Worm (Caenorhabditis elegans) whole organism, young adult: ENCODE data around the gene sri-30.

Experiments used
- B0019.2 ChIP-seq: fragments of 200-800 bp; sonication (Bioruptor generic); conservative IDR thresholded peaks from 2 replicates; pipeline ENCODE4 v1.3.6; 2022; ENCODE audit warnings: missing genetic modification reagents, missing genetic modification characterization, missing compliant biosample characterization
- B0035.1 ChIP-seq: sonication (generic microtip); optimal IDR thresholded peaks from 2 replicates; lab custom pipeline; 2016; ENCODE audit warnings: missing genetic modification characterization, mild to moderate bottlenecking, missing compliant biosample characterization, missing genotype, missing genetic modification reagents
- C17E4.6 ChIP-seq: fragments of 200-800 bp; sonication (Bioruptor generic); IDR thresholded peaks from 2 replicates; pipeline ENCODE4 v1.3.6; 2022; ENCODE audit warnings: missing genetic modification reagents, missing genetic modification characterization, missing compliant biosample characterization
- F57C9.4 ChIP-seq: sonication (generic microtip); optimal IDR thresholded peaks from 2 replicates; lab custom pipeline; 2017; ENCODE audit warnings: mild to moderate bottlenecking, missing genetic modification characterization, missing compliant biosample characterization
- Y67H2A.10 ChIP-seq: fragments of 200-800 bp; sonication (Bioruptor generic); conservative IDR thresholded peaks from 2 replicates; pipeline ENCODE4 v1.3.6; 2022; ENCODE audit warnings: missing genetic modification reagents, missing genetic modification characterization, missing compliant biosample characterization
- ZK185.1 ChIP-seq: sonication (generic microtip); optimal IDR thresholded peaks from 2 replicates; lab custom pipeline; 2016; ENCODE audit warnings: mild to moderate bottlenecking, missing genetic modification characterization, missing compliant biosample characterization; ENCODE audit not compliant: poor library complexity, severe bottlenecking
- attf-6 ChIP-seq: fragments of 200-800 bp; sonication (Bioruptor generic); IDR thresholded peaks from 2 replicates; pipeline ENCODE4 v1.3.6; 2022; ENCODE audit warnings: missing genetic modification reagents, missing genetic modification characterization, missing compliant biosample characterization
- ccch-3 ChIP-seq: fragments of 200-800 bp; sonication (Bioruptor generic); optimal IDR thresholded peaks from 2 replicates; lab custom pipeline; 2018; ENCODE audit warnings: mild to moderate bottlenecking, missing genetic modification characterization, missing compliant biosample characterization
- ceh-100 ChIP-seq: fragments of 200-800 bp; sonication (Bioruptor generic); IDR thresholded peaks from 2 replicates; pipeline ENCODE4 v1.3.6; 2022; ENCODE audit warnings: missing genetic modification reagents, missing genetic modification characterization, missing compliant biosample characterization
- die-1 ChIP-seq: sonication (generic microtip); optimal IDR thresholded peaks from 2 replicates; lab custom pipeline; 2016; ENCODE audit warnings: missing genotype, mild to moderate bottlenecking, missing genetic modification characterization, missing compliant biosample characterization
- dpl-1 ChIP-seq: fragments of 150-350 bp; optimal IDR thresholded peaks from 2 replicates; lab custom pipeline; 2014; ENCODE audit warnings: missing biosample characterization, missing genetic modification reagents, missing genetic modification characterization
- egrh-3 ChIP-seq: fragments of 200-800 bp; sonication (Bioruptor generic); IDR thresholded peaks from 2 replicates; pipeline ENCODE4 v1.3.6; 2022; ENCODE audit warnings: missing genetic modification reagents, missing genetic modification characterization, missing compliant biosample characterization
- ets-4 ChIP-seq: fragments of 200-800 bp; sonication (Bioruptor generic); optimal IDR thresholded peaks from 2 replicates; lab custom pipeline; 2018; ENCODE audit warnings: mild to moderate bottlenecking, missing genetic modification characterization, missing compliant biosample characterization
- fkh-3 ChIP-seq: sonication (generic microtip); optimal IDR thresholded peaks from 2 replicates; lab custom pipeline; 2016; ENCODE audit warnings: mild to moderate bottlenecking, missing genetic modification characterization, missing compliant biosample characterization
- hsf-1 ChIP-seq: fragments of 200-800 bp; sonication (Bioruptor generic); IDR thresholded peaks from 2 replicates; pipeline ENCODE4 v1.3.6; 2022; ENCODE audit warnings: missing genetic modification reagents, missing genetic modification characterization, missing compliant biosample characterization
- let-526 ChIP-seq: fragments of 200-800 bp; sonication (Bioruptor generic); IDR thresholded peaks from 2 replicates; pipeline ENCODE4 v1.3.6; 2022; ENCODE audit warnings: missing genetic modification reagents, missing genetic modification characterization, missing compliant biosample characterization
- lin-26 ChIP-seq: fragments of 200-800 bp; sonication (Bioruptor generic); IDR thresholded peaks from 2 replicates; pipeline ENCODE4 v1.3.6; 2022; ENCODE audit warnings: missing genetic modification reagents, missing genetic modification characterization, missing compliant biosample characterization
- lin-35 ChIP-seq, 3 experiments: fragments of 150-350 bp in 2 of 3; sonication (generic microtip) in 1 of 3; optimal IDR thresholded peaks; 2 replicates each; lab custom pipeline; 2014 to 2018; ENCODE audit warnings: missing biosample characterization in 3 of 3, missing genetic modification characterization in 3 of 3, missing genetic modification reagents in 3 of 3
- lin-40 ChIP-seq: sonication (generic microtip); optimal IDR thresholded peaks from 2 replicates; lab custom pipeline; 2016; ENCODE audit warnings: missing genetic modification characterization, mild to moderate bottlenecking, missing compliant biosample characterization, missing genotype, missing genetic modification reagents
- lin-54 ChIP-seq: fragments of 200-800 bp; sonication (Bioruptor generic); optimal IDR thresholded peaks from 2 replicates; lab custom pipeline; 2018; ENCODE audit warnings: mild to moderate bottlenecking, missing genetic modification characterization, missing compliant biosample characterization
- lsl-1 ChIP-seq: fragments of 200-800 bp; sonication (Bioruptor generic); optimal IDR thresholded peaks from 2 replicates; lab custom pipeline; 2018; ENCODE audit warnings: mild to moderate bottlenecking, missing genetic modification characterization, moderate library complexity, missing compliant biosample characterization
- madf-10 ChIP-seq: sonication (generic microtip); optimal IDR thresholded peaks from 2 replicates; lab custom pipeline; 2016; ENCODE audit warnings: mild to moderate bottlenecking, missing genetic modification characterization, missing compliant biosample characterization
- madf-3 ChIP-seq: fragments of 200-800 bp; sonication (Bioruptor generic); IDR thresholded peaks from 2 replicates; pipeline ENCODE4 v1.3.6; 2022; ENCODE audit warnings: missing genetic modification reagents, missing genetic modification characterization, missing compliant biosample characterization
- madf-8 ChIP-seq: fragments of 200-800 bp; sonication (Bioruptor generic); conservative IDR thresholded peaks from 2 replicates; pipeline ENCODE4 v1.3.6; 2022; ENCODE audit warnings: missing genetic modification reagents, missing genetic modification characterization, missing compliant biosample characterization
- mcd-1 ChIP-seq: fragments of 200-800 bp; sonication (Bioruptor generic); IDR thresholded peaks from 2 replicates; pipeline ENCODE4 v1.3.6; 2022; ENCODE audit warnings: missing genetic modification reagents, missing genetic modification characterization, missing compliant biosample characterization
- mxl-1 ChIP-seq: sonication (generic microtip); optimal IDR thresholded peaks from 2 replicates; lab custom pipeline; 2016; ENCODE audit warnings: missing genetic modification characterization, missing compliant biosample characterization
- nhr-80 ChIP-seq: sonication (generic microtip); optimal IDR thresholded peaks from 2 replicates; lab custom pipeline; 2016; ENCODE audit warnings: missing genetic modification characterization, missing compliant biosample characterization
- rcor-1 ChIP-seq: fragments of 200-800 bp; sonication (Bioruptor generic); IDR thresholded peaks from 2 replicates; pipeline ENCODE4 v1.3.6; 2022; ENCODE audit warnings: missing genetic modification reagents, missing genetic modification characterization, missing compliant biosample characterization
- repo-1 ChIP-seq: sonication (generic microtip); optimal IDR thresholded peaks from 2 replicates; lab custom pipeline; 2017; ENCODE audit warnings: mild to moderate bottlenecking, missing genetic modification characterization, missing compliant biosample characterization
- rpc-1 ChIP-seq, 2 experiments: fragments of 150-350 bp in 1 of 2; sonication (generic microtip) in 1 of 2; optimal IDR thresholded peaks; 2 replicates each; lab custom pipeline; 2014 to 2018; ENCODE audit warnings: missing biosample characterization in 1 of 2, missing genetic modification characterization in 1 of 2, missing genetic modification reagents in 1 of 2, missing genotype in 1 of 2
- sea-2 ChIP-seq: fragments of 200-800 bp; sonication (Bioruptor generic); IDR thresholded peaks from 2 replicates; pipeline ENCODE4 v1.3.6; 2022; ENCODE audit warnings: missing genetic modification characterization, missing compliant biosample characterization
- snpc-3.4 ChIP-seq: sonication (generic microtip); optimal IDR thresholded peaks from 2 replicates; lab custom pipeline; 2017; ENCODE audit warnings: missing genetic modification characterization, mild to moderate bottlenecking, missing compliant biosample characterization, antibody characterized with exemption, moderate library complexity, missing genotype, missing genetic modification reagents
- sptf-2 ChIP-seq: fragments of 200-800 bp; sonication (Bioruptor generic); optimal IDR thresholded peaks from 2 replicates; lab custom pipeline; 2018; ENCODE audit warnings: mild to moderate bottlenecking, missing genetic modification characterization, missing compliant biosample characterization
- unc-62 ChIP-seq: fragments of 150-350 bp; optimal IDR thresholded peaks from 2 replicates; lab custom pipeline; 2014; ENCODE audit warnings: missing biosample characterization, missing genetic modification reagents, missing genetic modification characterization
- ztf-25 ChIP-seq: fragments of 200-800 bp; sonication (Bioruptor generic); IDR thresholded peaks from 2 replicates; pipeline ENCODE4 v1.3.6; 2022; ENCODE audit warnings: missing genetic modification reagents, missing genetic modification characterization, missing compliant biosample characterization
- ztf-26 ChIP-seq: sonication (generic microtip); optimal IDR thresholded peaks from 2 replicates; lab custom pipeline; 2017; ENCODE audit warnings: missing genetic modification characterization, missing compliant biosample characterization

Gene sri-30

DNA sequence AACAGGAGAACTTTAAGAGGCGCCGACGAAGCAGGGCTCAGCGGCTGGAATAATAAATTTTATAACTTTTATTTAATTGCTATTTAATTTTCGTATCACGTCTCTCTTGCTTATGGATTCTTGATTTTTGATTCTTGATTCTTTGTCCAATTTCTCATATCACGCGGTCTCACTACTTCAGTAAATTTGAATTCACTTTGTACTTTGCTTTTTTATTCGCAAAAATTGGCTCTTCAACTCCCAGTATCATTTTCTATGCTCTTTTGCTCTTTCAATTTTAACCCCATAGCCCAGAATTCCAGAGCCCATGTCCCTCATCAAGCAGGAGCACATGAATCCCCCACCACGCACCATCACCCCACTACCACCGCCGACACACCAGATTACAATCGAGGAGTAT is 43.8 kb upstream of the sri-30 start, which contains the start of gene lido-10:
TSS of gene lido-10 (plus strand) at position 301 of the 400 bp plus-strand sequence.
- TF ChIP-seq attf-6 (GFP tag; lab: Robert Waterston, UW) (no peak), ets-4 (no peak), B0019.2 (GFP tag; lab: Robert Waterston, UW) (no peak), lin-40 (tag; lab: Kevin White, UChicago) (no peak), lsl-1 (GFP tag; lab: Kevin White, UChicago) (no peak)

DNA sequence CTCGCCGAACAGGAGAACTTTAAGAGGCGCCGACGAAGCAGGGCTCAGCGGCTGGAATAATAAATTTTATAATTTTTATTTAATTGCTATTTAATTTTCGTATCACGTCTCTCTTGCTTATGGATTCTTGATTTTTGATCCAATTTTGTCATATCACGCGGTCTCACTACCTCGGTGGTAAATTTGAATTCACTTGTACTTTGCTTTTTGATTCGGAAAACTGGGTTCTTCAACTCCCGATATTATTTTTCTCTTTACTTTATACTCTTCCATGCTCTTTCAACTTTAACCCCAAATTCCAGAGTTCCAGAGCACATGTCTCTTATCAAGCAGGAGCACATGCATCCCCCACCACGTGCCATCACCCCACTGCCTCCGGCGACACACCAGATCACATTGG is 42.3 kb upstream of the sri-30 start, which contains the start of gene lido-11:
TSS of gene lido-11 (plus strand) at position 301 of the 400 bp plus-strand sequence.
- TF ChIP-seq madf-3 (GFP tag; lab: Robert Waterston, UW) (no peak), sptf-2 (GFP tag; lab: Kevin White, UChicago) (no peak), madf-8 (GFP tag; lab: Robert Waterston, UW) (no peak), rpc-1 (optimal IDR thresholded peaks at IDR 0.05; lab: Kevin White, UChicago) (no peak), rpc-1 (tag; optimal IDR thresholded peaks at IDR 0.05; lab: Kevin White, UChicago) (no peak), lin-54 (no peak), nhr-80 (no peak), repo-1 (tag; lab: Kevin White, UChicago) (no peak), unc-62 (GFP tag; lab: Kevin White, UChicago) (no peak), fkh-3 (no peak), ZK185.1 (no peak), lin-35 (GFP tag; optimal IDR thresholded peaks at IDR 0.05; lab: Kevin White, UChicago) (no peak), madf-10 (tag; lab: Kevin White, UChicago) (no peak), egrh-3 (GFP tag; lab: Robert Waterston, UW) (no peak), dpl-1 (GFP tag; lab: Kevin White, UChicago) (no peak), B0035.1 (tag; lab: Kevin White, UChicago) (no peak)
- TF ChIP-seq, all 124 proteins: peak for 0

DNA sequence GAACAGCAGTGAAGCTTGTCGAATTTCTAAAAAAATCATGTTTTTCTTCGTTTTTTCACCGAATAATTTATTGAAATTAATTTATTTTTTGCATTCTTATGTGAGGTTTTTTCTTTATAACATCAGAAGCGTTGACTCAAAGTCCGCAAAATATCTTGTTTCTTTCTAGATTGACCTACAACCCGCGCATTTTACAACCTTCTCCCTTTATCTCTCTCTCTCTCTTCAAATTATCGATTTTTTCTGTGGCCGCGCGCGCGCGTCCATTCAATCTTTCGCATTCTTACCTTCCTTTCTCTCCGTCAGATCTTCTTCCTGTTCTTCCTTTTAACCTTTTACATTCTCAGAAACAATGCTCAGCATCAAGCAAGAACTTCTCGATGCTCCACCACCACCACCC is 40.5 kb upstream of the sri-30 start, which contains the start of gene lido-12:
TSS of gene lido-12 (plus strand) at position 301 of the 400 bp plus-strand sequence.
- TF ChIP-seq ztf-25 (GFP tag; lab: Robert Waterston, UW) (no peak), F57C9.4 (tag; lab: Kevin White, UChicago) (no peak), ceh-100 (GFP tag; lab: Robert Waterston, UW) (no peak), mxl-1 (tag; lab: Kevin White, UChicago) (no peak), Y67H2A.10 (no peak), ccch-3 (GFP tag; lab: Kevin White, UChicago) (no peak), C17E4.6 (no peak), ets-4 (no peak), hsf-1 (no peak), sea-2 (GFP tag; lab: Robert Waterston, UW) (no peak), lin-26 (GFP tag; lab: Robert Waterston, UW) (no peak), rcor-1 (no peak), nhr-80 (no peak), let-526 (GFP tag; lab: Robert Waterston, UW) (no peak), ztf-26 (tag; lab: Kevin White, UChicago) (no peak), snpc-3.4 (no peak), lin-35 (GFP tag; optimal IDR thresholded peaks at IDR 0.05; lab: Kevin White, UChicago) (no peak), mcd-1 (GFP tag; lab: Robert Waterston, UW) (no peak), die-1 (no peak)
